Worm (Caenorhabditis elegans): ENCODE results near the gene math-24.

math-24 gene

ce11 chrII:1875658-1876057 lies 24.4 kb upstream of the math-24 start, which contains the start of gene math-13:
Gene math-13, plus strand, starts transcription at chrII:1875958.
- TF ChIP-seq nhr-25 (tag; optimal IDR thresholded peaks at IDR 0.05) (no peak), elt-3 (tag; optimal IDR thresholded peaks at IDR 0.05) (no peak), egl-27 (tag; optimal IDR thresholded peaks at IDR 0.05) (no peak), nhr-129 (tag; optimal IDR thresholded peaks at IDR 0.05) (no peak), mab-5 (tag; optimal IDR thresholded peaks at IDR 0.05) (no peak), zag-1 (tag; optimal IDR thresholded peaks at IDR 0.05) (no peak), ztf-11 (tag; optimal IDR thresholded peaks at IDR 0.05) (no peak), alr-1 (tag; optimal IDR thresholded peaks at IDR 0.05) (no peak), blmp-1 (tag; optimal IDR thresholded peaks at IDR 0.05; ENCODE audit: insufficient read depth) (no peak), ama-1 (optimal IDR thresholded peaks at IDR 0.05) (no peak), nhr-23 (tag; optimal IDR thresholded peaks at IDR 0.05) (no peak), nhr-10 (tag; optimal IDR thresholded peaks at IDR 0.05) (no peak), unc-55 (GFP tag; optimal IDR thresholded peaks at IDR 0.05) (no peak), ztf-4 (tag; optimal IDR thresholded peaks at IDR 0.05) (no peak), ZK546.5 (tag; optimal IDR thresholded peaks at IDR 0.05) (no peak), lin-13 (GFP tag; optimal IDR thresholded peaks at IDR 0.05) (no peak), ceh-82 (tag; optimal IDR thresholded peaks at IDR 0.05) (no peak), nhr-11 (tag; optimal IDR thresholded peaks at IDR 0.05) (no peak), ceh-16 (tag; optimal IDR thresholded peaks at IDR 0.05) (no peak)

ce11 chrII:1878663-1879062 lies 21.4 kb upstream of the math-24 start, which contains the start of gene math-16:
Gene math-16, minus strand, starts transcription at chrII:1878763.
- no peak for TF ChIP-seq snpc-4 (tag; optimal IDR thresholded peaks at IDR 0.05)
- TF ChIP-seq lsy-2 (tag; optimal IDR thresholded peaks at IDR 0.05): no peak
- no peak for TF ChIP-seq ztf-1 (GFP tag; conservative IDR thresholded peaks at IDR 0.05)
- no peak for TF ChIP-seq skn-1 (tag; optimal IDR thresholded peaks at IDR 0.05)
- no peak for TF ChIP-seq crh-2 (tag; optimal IDR thresholded peaks at IDR 0.05)
- no peak for TF ChIP-seq nhr-25 (tag; optimal IDR thresholded peaks at IDR 0.05)
- no peak for TF ChIP-seq ztf-4 (tag; optimal IDR thresholded peaks at IDR 0.05)
- no peak for TF ChIP-seq unc-62 (GFP tag; optimal IDR thresholded peaks at IDR 0.05)
- TF ChIP-seq mab-5 (tag; optimal IDR thresholded peaks at IDR 0.05): no peak
- TF ChIP-seq lin-39 (tag; optimal IDR thresholded peaks at IDR 0.05): no peak
- no peak for TF ChIP-seq lin-11 (tag; optimal IDR thresholded peaks at IDR 0.05)
- TF ChIP-seq ceh-16 (tag; optimal IDR thresholded peaks at IDR 0.05): no peak
- TF ChIP-seq unc-39 (tag; optimal IDR thresholded peaks at IDR 0.05): no peak

DNA sequence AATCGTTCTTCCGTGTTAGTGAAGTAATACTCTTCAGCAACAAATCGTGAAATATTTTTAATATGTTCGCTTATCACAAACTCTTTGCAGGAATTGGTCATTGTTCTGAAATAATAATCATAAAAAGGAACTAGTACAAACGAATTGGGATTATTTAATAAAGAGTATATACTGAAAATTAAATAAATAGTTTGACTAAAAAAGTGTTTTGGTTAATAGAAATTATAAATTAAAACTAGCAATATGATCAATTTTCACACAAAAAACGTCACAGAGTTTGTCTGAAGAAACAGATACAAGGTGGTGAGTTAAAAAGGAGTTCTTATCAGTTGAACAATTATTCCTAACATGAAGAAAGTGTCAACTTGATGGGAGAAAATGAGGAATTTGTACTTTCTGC lies 17.3 kb upstream of the math-24 start, which contains the start of gene math-5:
Gene math-5, minus strand, starts transcription at position 101 of the 400 bp plus-strand sequence.
- TF ChIP-seq sem-4 (tag; optimal IDR thresholded peaks at IDR 0.05) (no peak), nhr-23 (tag; optimal IDR thresholded peaks at IDR 0.05) (no peak), aly-2 (tag; optimal IDR thresholded peaks at IDR 0.05) (no peak), ceh-82 (tag; optimal IDR thresholded peaks at IDR 0.05) (no peak), mdl-1 (tag; optimal IDR thresholded peaks at IDR 0.05) (no peak), egl-27 (tag; optimal IDR thresholded peaks at IDR 0.05) (no peak), sma-9 (GFP tag; optimal IDR thresholded peaks at IDR 0.05) (no peak), sma-9 (tag; optimal IDR thresholded peaks at IDR 0.05) (no peak), ZK546.5 (tag; optimal IDR thresholded peaks at IDR 0.05) (no peak), nhr-6 (tag; optimal IDR thresholded peaks at IDR 0.05) (no peak), elt-1 (tag; optimal IDR thresholded peaks at IDR 0.05) (no peak), lin-39 (tag; optimal IDR thresholded peaks at IDR 0.05) (no peak), Y55F3AM.14 (GFP tag; optimal IDR thresholded peaks at IDR 0.05) (no peak), ztf-11 (tag; optimal IDR thresholded peaks at IDR 0.05) (no peak), nhr-25 (tag; optimal IDR thresholded peaks at IDR 0.05) (no peak), unc-55 (GFP tag; optimal IDR thresholded peaks at IDR 0.05) (no peak), skn-1 (tag; optimal IDR thresholded peaks at IDR 0.05) (no peak), ztf-1 (GFP tag; conservative IDR thresholded peaks at IDR 0.05) (no peak)

ce11 chrII:1884635-1885034 lies 15.4 kb upstream of the math-24 start, which contains the start of gene math-6:
Gene math-6, minus strand, starts transcription at chrII:1884735.
- TF ChIP-seq sma-3 (GFP tag; optimal IDR thresholded peaks at IDR 0.05): no peak
- TF ChIP-seq sma-9 (GFP tag; optimal IDR thresholded peaks at IDR 0.05): no peak
- no peak for TF ChIP-seq sma-9 (tag; optimal IDR thresholded peaks at IDR 0.05)
- no peak for TF ChIP-seq nhr-6 (tag; optimal IDR thresholded peaks at IDR 0.05)
- no peak for TF ChIP-seq F13H6.1 (tag; optimal IDR thresholded peaks at IDR 0.05)
- TF ChIP-seq gmeb-1 (tag; optimal IDR thresholded peaks at IDR 0.05): no peak
- TF ChIP-seq nhr-237 (tag; optimal IDR thresholded peaks at IDR 0.05): no peak
- TF ChIP-seq sem-4 (tag; optimal IDR thresholded peaks at IDR 0.05): no peak
- no peak for TF ChIP-seq nhr-10 (tag; optimal IDR thresholded peaks at IDR 0.05)
- TF ChIP-seq R02D3.7 (tag; optimal IDR thresholded peaks at IDR 0.05): no peak
- TF ChIP-seq zag-1 (tag; optimal IDR thresholded peaks at IDR 0.05): no peak
- TF ChIP-seq C34F6.9 (tag; optimal IDR thresholded peaks at IDR 0.05): no peak
- no peak for TF ChIP-seq ztf-4 (tag; optimal IDR thresholded peaks at IDR 0.05)
- TF ChIP-seq unc-39 (tag; optimal IDR thresholded peaks at IDR 0.05): no peak
- no peak for TF ChIP-seq lsy-2 (tag; optimal IDR thresholded peaks at IDR 0.05)

Measured in whole organism, L2 larva.